Worm (Caenorhabditis elegans): Measurements from ENCODE around the gene msd-4.

- TF ChIP-seq ceh-2 (tag; optimal IDR thresholded peaks at IDR 0.05): no peak
- TF ChIP-seq hlh-8 (tag; optimal IDR thresholded peaks at IDR 0.05): no peak
- no peak for TF ChIP-seq ahr-1 (tag; optimal IDR thresholded peaks at IDR 0.05)
- TF ChIP-seq elt-4 (tag; optimal IDR thresholded peaks at IDR 0.05): no peak
- no peak for TF ChIP-seq pax-1 (tag; optimal IDR thresholded peaks at IDR 0.05)
- no peak for TF ChIP-seq dmd-4 (tag; optimal IDR thresholded peaks at IDR 0.05; ENCODE audit: borderline replicate concordance)
- no peak for TF ChIP-seq pha-4 (tag; optimal IDR thresholded peaks at IDR 0.05)
Observed at ce11 chrIII:4837429-4837828, 31.1 kb downstream of the msd-4 start, which contains the start of the genes acbp-7 and F26A1.19.
